Fruit fly (Drosophila melanogaster) whole organism, embryonic: Measurements from ENCODE around the gene E2f2.

Experiments
- BEAF-32 ChIP-seq: fragments of 200-800 bp; sonication (Bioruptor generic); optimal IDR thresholded peaks from 3 replicates; lab custom pipeline; 2017; ENCODE audit warnings: missing biosample characterization, missing genetic modification characterization, mild to moderate bottlenecking, moderate library complexity, missing genetic modification reagents
- CG11085 ChIP-seq: fragments of 200-800 bp; sonication (Bioruptor generic); IDR thresholded peaks from 2 replicates; pipeline ENCODE4 v1.3.6; 2022; ENCODE audit warnings: missing biosample characterization, missing genetic modification characterization
- CG11398 ChIP-seq: fragments of 200-800 bp; sonication (Bioruptor generic); optimal IDR thresholded peaks from 2 replicates; lab custom pipeline; 2016; ENCODE audit warnings: missing biosample characterization, missing genetic modification characterization
- CG11723 ChIP-seq: fragments of 200-800 bp; sonication (Bioruptor generic); optimal IDR thresholded peaks from 2 replicates; lab custom pipeline; 2017; ENCODE audit warnings: missing biosample characterization, mild to moderate bottlenecking, missing genetic modification characterization
- CG12299 ChIP-seq: fragments of 200-800 bp; sonication (Bioruptor generic); optimal IDR thresholded peaks from 2 replicates; lab custom pipeline; 2018; ENCODE audit warnings: missing biosample characterization, mild to moderate bottlenecking, missing genetic modification characterization
- CG13624 ChIP-seq: fragments of 200-800 bp; sonication (Bioruptor generic); optimal IDR thresholded peaks from 2 replicates; lab custom pipeline; 2016; ENCODE audit warnings: missing biosample characterization, missing genetic modification characterization
- CG14050 ChIP-seq: fragments of 200-800 bp; sonication (Bioruptor generic); IDR thresholded peaks from 3 replicates; pipeline ENCODE4 v1.3.6; 2022; ENCODE audit warnings: missing biosample characterization, missing genetic modification characterization
- CG14965 ChIP-seq: fragments of 200-800 bp; sonication (Bioruptor generic); optimal IDR thresholded peaks from 2 replicates; lab custom pipeline; 2016; ENCODE audit warnings: missing biosample characterization, missing genetic modification characterization, borderline replicate concordance
- CG15073 ChIP-seq: fragments of 200-800 bp; sonication (Bioruptor generic); optimal IDR thresholded peaks from 2 replicates; lab custom pipeline; 2016; ENCODE audit warnings: missing biosample characterization, missing genetic modification characterization
- CG17186 ChIP-seq: fragments of 200-800 bp; sonication (Bioruptor generic); optimal IDR thresholded peaks from 3 replicates; lab custom pipeline; 2017; ENCODE audit warnings: missing biosample characterization, missing genetic modification reagents, missing genetic modification characterization
- CG18011 ChIP-seq: fragments of 200-800 bp; sonication (Bioruptor generic); optimal IDR thresholded peaks from 2 replicates; lab custom pipeline; 2017; ENCODE audit warnings: missing biosample characterization, missing genetic modification characterization, mild to moderate bottlenecking, moderate library complexity, missing genotype
- CG1832 ChIP-seq: fragments of 200-800 bp; sonication (Bioruptor generic); optimal IDR thresholded peaks from 2 replicates; lab custom pipeline; 2017; ENCODE audit warnings: missing biosample characterization, mild to moderate bottlenecking, missing genetic modification characterization, inconsistent platforms
- CG18599 ChIP-seq: fragments of 200-800 bp; sonication (Bioruptor generic); optimal IDR thresholded peaks from 3 replicates; lab custom pipeline; 2017; ENCODE audit warnings: missing biosample characterization, missing genetic modification characterization, mild to moderate bottlenecking, moderate library complexity, missing genetic modification reagents
- CG2199 ChIP-seq: fragments of 200-800 bp; sonication (Bioruptor generic); IDR thresholded peaks from 3 replicates; pipeline ENCODE4 v1.3.6; 2022; ENCODE audit warnings: missing biosample characterization, missing genetic modification characterization
- CG31365 ChIP-seq: fragments of 200-800 bp; sonication (Bioruptor generic); optimal IDR thresholded peaks from 2 replicates; lab custom pipeline; 2018; ENCODE audit warnings: missing biosample characterization, mild to moderate bottlenecking, missing genetic modification characterization
- CG3163 ChIP-seq: fragments of 200-800 bp; sonication (Bioruptor generic); optimal IDR thresholded peaks from 3 replicates; lab custom pipeline; 2016; ENCODE audit warnings: missing biosample characterization, missing genetic modification characterization
- CG34224 ChIP-seq: fragments of 200-800 bp; sonication (Bioruptor generic); IDR thresholded peaks from 3 replicates; pipeline ENCODE4 v1.3.6; 2022; ENCODE audit warnings: missing biosample characterization, missing genetic modification characterization; ENCODE audit not compliant: partially characterized antibody
- CG34376 ChIP-seq: fragments of 200-800 bp; sonication (Bioruptor generic); optimal IDR thresholded peaks from 2 replicates; lab custom pipeline; 2018; ENCODE audit warnings: missing biosample characterization, mild to moderate bottlenecking, missing genetic modification characterization
- CG34422 ChIP-seq: fragments of 200-800 bp; sonication (Bioruptor generic); IDR thresholded peaks from 3 replicates; pipeline ENCODE4 v1.3.6; 2022; ENCODE audit warnings: missing biosample characterization, missing genetic modification characterization
- CG5180 ChIP-seq: fragments of 200-800 bp; sonication (Bioruptor generic); optimal IDR thresholded peaks from 3 replicates; lab custom pipeline; 2017; ENCODE audit warnings: missing biosample characterization, missing genetic modification characterization, mild to moderate bottlenecking, moderate library complexity, missing genetic modification reagents
- CG8089 ChIP-seq: fragments of 200-800 bp; sonication (Bioruptor generic); optimal IDR thresholded peaks from 3 replicates; lab custom pipeline; 2016; ENCODE audit warnings: missing biosample characterization, missing genetic modification characterization
- CG8388 ChIP-seq: fragments of 200-800 bp; sonication (Bioruptor generic); optimal IDR thresholded peaks from 2 replicates; lab custom pipeline; 2019; ENCODE audit warnings: missing biosample characterization, mild to moderate bottlenecking, missing genetic modification characterization, moderate library complexity
- Camta ChIP-seq: fragments of 200-800 bp; sonication (Bioruptor generic); optimal IDR thresholded peaks from 2 replicates; lab custom pipeline; 2016; ENCODE audit warnings: missing biosample characterization, missing genetic modification characterization
- D19A ChIP-seq: fragments of 200-800 bp; optimal IDR thresholded peaks from 3 replicates; lab custom pipeline; 2019; ENCODE audit warnings: missing biosample characterization, mild to moderate bottlenecking, missing genetic modification characterization, moderate library complexity
- Doc3 ChIP-seq: fragments of 200-800 bp; sonication (Bioruptor generic); IDR thresholded peaks from 3 replicates; pipeline ENCODE4 v1.3.6; 2022; ENCODE audit warnings: missing biosample characterization, missing genetic modification characterization; ENCODE audit not compliant: partially characterized antibody
- Gsc ChIP-seq: fragments of 200-800 bp; sonication (Bioruptor generic); IDR thresholded peaks from 2 replicates; pipeline ENCODE4 v1.3.6; 2022; ENCODE audit warnings: missing biosample characterization, missing genetic modification characterization
- Hmr ChIP-seq: fragments of 200-800 bp; sonication (Bioruptor generic); optimal IDR thresholded peaks from 3 replicates; lab custom pipeline; 2017; ENCODE audit warnings: mild to moderate bottlenecking, missing biosample characterization, missing genetic modification reagents, missing genetic modification characterization
- Hsf ChIP-seq: fragments of 200-800 bp; sonication (Bioruptor generic); optimal IDR thresholded peaks from 3 replicates; lab custom pipeline; 2016; ENCODE audit warnings: missing biosample characterization, missing genetic modification characterization
- YL-1 ChIP-seq: fragments of 200-800 bp; sonication (Bioruptor generic); optimal IDR thresholded peaks from 3 replicates; lab custom pipeline; 2017; ENCODE audit warnings: missing biosample characterization, mild to moderate bottlenecking, missing genetic modification characterization
- al ChIP-seq: fragments of 200-800 bp; sonication (Bioruptor generic); IDR thresholded peaks from 2 replicates; pipeline ENCODE4 v1.3.6; 2022; ENCODE audit warnings: missing biosample characterization, missing genetic modification characterization
- ash1 ChIP-seq: fragments of 200-800 bp; sonication (Bioruptor generic); optimal IDR thresholded peaks from 2 replicates; lab custom pipeline; 2018; ENCODE audit warnings: missing biosample characterization, mild to moderate bottlenecking, missing genetic modification characterization
- bsh ChIP-seq, 2 experiments: fragments of 200-800 bp; sonication (Bioruptor generic); optimal IDR thresholded peaks; 2 replicates each; lab custom pipeline; 2017 to 2018; ENCODE audit warnings: mild to moderate bottlenecking in 2 of 2, missing biosample characterization in 2 of 2, missing genetic modification characterization in 2 of 2, moderate library complexity in 1 of 2
- croc ChIP-seq: fragments of 200-800 bp; sonication (Bioruptor generic); conservative IDR thresholded peaks from 3 replicates; pipeline ENCODE4 v1.3.6; 2022; ENCODE audit warnings: missing biosample characterization, missing genetic modification characterization
- emc ChIP-seq: fragments of 200-800 bp; sonication (Bioruptor generic); optimal IDR thresholded peaks from 2 replicates; lab custom pipeline; 2016; ENCODE audit warnings: missing biosample characterization, missing genetic modification characterization
- fd64A ChIP-seq: fragments of 200-800 bp; sonication (Bioruptor generic); optimal IDR thresholded peaks from 3 replicates; lab custom pipeline; 2018; ENCODE audit warnings: missing biosample characterization, mild to moderate bottlenecking, missing genetic modification characterization
- fru ChIP-seq: fragments of >200 bp; optimal IDR thresholded peaks from 2 replicates; lab custom pipeline; 2017
- pan ChIP-seq, 4 experiments: fragments of >200 bp in 3 of 4; fragments of 200-800 bp in 1 of 4; sonication (Bioruptor generic) in 1 of 4; optimal IDR thresholded peaks in 3 of 4; IDR thresholded peaks in 1 of 4; 2 replicates each; pipeline versions ENCODE4 v1.3.6 to Lab custom; 2017 to 2022; ENCODE audit warnings: missing biosample characterization in 2 of 4, missing genetic modification characterization in 2 of 4, mixed read lengths in 1 of 4
- pita ChIP-seq: fragments of 200-800 bp; sonication (Bioruptor generic); optimal IDR thresholded peaks from 2 replicates; lab custom pipeline; 2017; ENCODE audit warnings: missing biosample characterization, mild to moderate bottlenecking, missing genetic modification characterization
- ranshi ChIP-seq: fragments of 200-800 bp; sonication (Bioruptor generic); IDR thresholded peaks from 2 replicates; pipeline ENCODE4 v1.3.6; 2022; ENCODE audit warnings: missing biosample characterization, missing genetic modification characterization
- rib ChIP-seq: fragments of 200-800 bp; sonication (Bioruptor generic); IDR thresholded peaks from 2 replicates; pipeline ENCODE4 v1.3.6; 2022; ENCODE audit warnings: missing biosample characterization, missing genetic modification characterization
- schlank ChIP-seq: fragments of 200-800 bp; sonication (Bioruptor generic); optimal IDR thresholded peaks from 2 replicates; lab custom pipeline; 2018; ENCODE audit warnings: missing biosample characterization, mild to moderate bottlenecking, missing genetic modification characterization
- seq ChIP-seq: fragments of 200-800 bp; sonication (Bioruptor generic); IDR thresholded peaks from 2 replicates; pipeline ENCODE4 v1.3.6; 2022; ENCODE audit warnings: missing biosample characterization, missing genetic modification characterization
- sima ChIP-seq: fragments of 200-800 bp; sonication (Bioruptor generic); optimal IDR thresholded peaks from 2 replicates; lab custom pipeline; 2016; ENCODE audit warnings: missing biosample characterization, missing genetic modification characterization
- so ChIP-seq: fragments of 200-800 bp; sonication (Bioruptor generic); IDR thresholded peaks from 3 replicates; pipeline ENCODE4 v1.3.6; 2022; ENCODE audit warnings: missing biosample characterization, missing genetic modification characterization
- tll ChIP-seq, 2 experiments: fragments of 200-800 bp in 1 of 2; fragments of >200 bp in 1 of 2; sonication (Bioruptor generic) in 1 of 2; optimal IDR thresholded peaks; 2 replicates each; lab custom pipeline; 2017 to 2019; ENCODE audit warnings: missing biosample characterization in 2 of 2, missing genetic modification characterization in 2 of 2, mild to moderate bottlenecking in 1 of 2, moderate library complexity in 1 of 2
- tna ChIP-seq: fragments of 200-800 bp; sonication (Bioruptor generic); IDR thresholded peaks from 2 replicates; pipeline ENCODE4 v1.3.6; 2022; ENCODE audit warnings: missing biosample characterization, missing genetic modification characterization; ENCODE audit not compliant: partially characterized antibody
- twi ChIP-seq: fragments of 200-800 bp; optimal IDR thresholded peaks from 2 replicates; lab custom pipeline; 2019; ENCODE audit warnings: missing biosample characterization, mild to moderate bottlenecking, missing genetic modification characterization, moderate library complexity
- vnd ChIP-seq: fragments of 200-800 bp; sonication (Bioruptor generic); IDR thresholded peaks from 3 replicates; pipeline ENCODE4 v1.3.6; 2022; ENCODE audit warnings: missing biosample characterization, missing genetic modification characterization; ENCODE audit not compliant: partially characterized antibody

The E2f2 gene

dm6 chr2L:21107651-21108489 lies 48.7 kb downstream of the E2f2 start:
- TF ChIP-seq vnd (GFP tag; lab: Robert Waterston, UW) = no peak
- peak; percentile 31; the same call in 1 of the 2 replicates for TF ChIP-seq tna (GFP tag; lab: Robert Waterston, UW)
- TF ChIP-seq Gsc = no peak
- no peak for TF ChIP-seq CG13624
- TF ChIP-seq CG5180 = no peak
- TF ChIP-seq YL-1 = no peak
- TF ChIP-seq ash1 (GFP tag; lab: Kevin White, UChicago) = no peak
- TF ChIP-seq CG18011 = no peak
- TF ChIP-seq CG18599 (GFP tag; lab: Kevin White, UChicago) = no peak
- no peak for TF ChIP-seq CG1832 (GFP tag; lab: Kevin White, UChicago)
- TF ChIP-seq CG14965 (GFP tag; lab: Kevin White, UChicago) = no peak
- no peak for TF ChIP-seq CG15073 (GFP tag; lab: Kevin White, UChicago)
- no peak for TF ChIP-seq CG12299
- peak in 1 of 2 experiments; percentile 37 for TF ChIP-seq bsh (GFP tag; optimal IDR thresholded peaks at IDR 0.05; lab: Kevin White, UChicago)
- peak; percentile 43 for TF ChIP-seq BEAF-32 (GFP tag; lab: Kevin White, UChicago)
- no peak for TF ChIP-seq CG8089 (GFP tag; lab: Kevin White, UChicago)
- no peak for TF ChIP-seq CG3163 (GFP tag; lab: Kevin White, UChicago)
- no peak for TF ChIP-seq CG11398 (GFP tag; lab: Kevin White, UChicago)
- no peak for TF ChIP-seq al (GFP tag; lab: Robert Waterston, UW)
- no peak for TF ChIP-seq pan (optimal IDR thresholded peaks at IDR 0.05; lab: Kevin White, UChicago)
- TF ChIP-seq pan (GFP tag; optimal IDR thresholded peaks at IDR 0.05 in 1 of 2, IDR thresholded peaks at IDR 0.05 in 1 of 2) = no peak
- TF ChIP-seq fd64A (GFP tag; lab: Kevin White, UChicago) = no peak
- no peak for TF ChIP-seq CG34376
- TF ChIP-seq CG34422 = peak; percentile 28; the same call in 1 of the 3 replicates
- no peak for TF ChIP-seq CG31365 (tag; lab: Kevin White, UChicago)
- TF ChIP-seq croc (GFP tag; lab: Robert Waterston, UW) = no peak
- no peak for TF ChIP-seq so
- TF ChIP-seq twi (tag; lab: Kevin White, UChicago) = no peak
- TF ChIP-seq Hsf = no peak
- no peak for TF ChIP-seq pita
- TF ChIP-seq rib = no peak
- no peak for TF ChIP-seq CG11085 (GFP tag; lab: Robert Waterston, UW)
- no peak for TF ChIP-seq sima (GFP tag; lab: Kevin White, UChicago)
- no peak for TF ChIP-seq Doc3 (GFP tag; lab: Robert Waterston, UW)
- TF ChIP-seq ranshi (GFP tag; lab: Robert Waterston, UW) = no peak
- no peak for TF ChIP-seq fru (lab: Kevin White, UChicago)
- peak; percentile 34; the same call in 1 of the 3 replicates for TF ChIP-seq CG34224 (GFP tag; lab: Robert Waterston, UW)
- TF ChIP-seq Hmr (GFP tag; lab: Kevin White, UChicago) = no peak
- TF ChIP-seq CG2199 (GFP tag; lab: Robert Waterston, UW) = 0 out of 3 replicates have a peak, but pooled peaks have one; percentile 16
- TF ChIP-seq D19A = peak; percentile 88
- peak; percentile 16 for TF ChIP-seq CG8388
- TF ChIP-seq CG11723 (GFP tag; lab: Kevin White, UChicago) = no peak
- no peak for TF ChIP-seq tll (GFP tag; optimal IDR thresholded peaks at IDR 0.05; lab: Kevin White, UChicago)
- no peak for TF ChIP-seq CG14050
- no peak for TF ChIP-seq emc (GFP tag; lab: Kevin White, UChicago)
- TF ChIP-seq schlank (tag; lab: Kevin White, UChicago) = no peak
- TF ChIP-seq CG17186 (GFP tag; lab: Kevin White, UChicago) = no peak
- TF ChIP-seq seq (GFP tag; lab: Robert Waterston, UW) = no peak
- TF ChIP-seq Camta (GFP tag; lab: Kevin White, UChicago) = no peak
